Fruit fly (Drosophila melanogaster) whole organism, embryonic: ENCODE results near the gene CG32686.

Source experiments
- Atf6 ChIP-seq: fragments of 200-800 bp; sonication (Bioruptor generic); IDR thresholded peaks from 2 replicates; pipeline ENCODE4 v1.3.6; 2022; ENCODE audit warnings: missing biosample characterization, missing genetic modification characterization
- BEAF-32 ChIP-seq: fragments of 200-800 bp; sonication (Bioruptor generic); optimal IDR thresholded peaks from 3 replicates; lab custom pipeline; 2017; ENCODE audit warnings: missing biosample characterization, missing genetic modification characterization, mild to moderate bottlenecking, moderate library complexity, missing genetic modification reagents
- CG10654 ChIP-seq: fragments of 200-800 bp; sonication (Bioruptor generic); optimal IDR thresholded peaks from 2 replicates; lab custom pipeline; 2016; ENCODE audit warnings: missing biosample characterization, missing genetic modification characterization
- CG11695 ChIP-seq: fragments of 200-800 bp; sonication (Bioruptor generic); IDR thresholded peaks from 3 replicates; pipeline ENCODE4 v1.3.6; 2022; ENCODE audit warnings: missing biosample characterization, missing genetic modification characterization
- CG12391 ChIP-seq: fragments of 200-800 bp; sonication (Bioruptor generic); optimal IDR thresholded peaks from 3 replicates; lab custom pipeline; 2018; ENCODE audit warnings: missing biosample characterization, mild to moderate bottlenecking, missing genetic modification characterization, moderate library complexity
- CG12769 ChIP-seq: fragments of 200-800 bp; sonication (Bioruptor generic); optimal IDR thresholded peaks from 2 replicates; lab custom pipeline; 2019; ENCODE audit warnings: missing biosample characterization, mild to moderate bottlenecking, missing genetic modification characterization, moderate library complexity
- CG13624 ChIP-seq: fragments of 200-800 bp; sonication (Bioruptor generic); optimal IDR thresholded peaks from 2 replicates; lab custom pipeline; 2016; ENCODE audit warnings: missing biosample characterization, missing genetic modification characterization
- CG14441 ChIP-seq: fragments of 200-800 bp; sonication (Bioruptor generic); IDR thresholded peaks from 2 replicates; pipeline ENCODE4 v1.3.6; 2022; ENCODE audit warnings: missing biosample characterization, missing genetic modification characterization
- CG14667 ChIP-seq: fragments of 200-800 bp; sonication (Bioruptor generic); IDR thresholded peaks from 2 replicates; pipeline ENCODE4 v1.3.6; 2022; ENCODE audit warnings: missing biosample characterization, missing genetic modification characterization
- CG15269 ChIP-seq: fragments of 200-800 bp; sonication (Bioruptor generic); optimal IDR thresholded peaks from 2 replicates; lab custom pipeline; 2018; ENCODE audit warnings: missing biosample characterization, mild to moderate bottlenecking, missing genetic modification characterization, moderate library complexity
- CG16815 ChIP-seq: fragments of 200-800 bp; sonication (Bioruptor generic); optimal IDR thresholded peaks from 3 replicates; lab custom pipeline; 2017; ENCODE audit warnings: missing biosample characterization, mild to moderate bottlenecking, missing genetic modification characterization
- CG17328 ChIP-seq: fragments of 200-800 bp; sonication (Bioruptor generic); IDR thresholded peaks from 2 replicates; pipeline ENCODE4 v1.3.6; 2022; ENCODE audit warnings: missing biosample characterization, missing genetic modification characterization
- CG2116 ChIP-seq: fragments of 200-800 bp; sonication (Bioruptor generic); optimal IDR thresholded peaks from 3 replicates; lab custom pipeline; 2018; ENCODE audit warnings: missing biosample characterization, mild to moderate bottlenecking, missing genetic modification characterization
- CG2202 ChIP-seq: fragments of 200-800 bp; sonication (Bioruptor generic); optimal IDR thresholded peaks from 2 replicates; lab custom pipeline; 2018; ENCODE audit warnings: missing biosample characterization, mild to moderate bottlenecking, missing genetic modification characterization
- CG31388 ChIP-seq: fragments of 200-800 bp; sonication (Bioruptor generic); optimal IDR thresholded peaks from 2 replicates; lab custom pipeline; 2016; ENCODE audit warnings: missing biosample characterization, missing genetic modification characterization
- CG33213 ChIP-seq: fragments of 200-800 bp; sonication (Bioruptor generic); optimal IDR thresholded peaks from 3 replicates; lab custom pipeline; 2016; ENCODE audit warnings: missing biosample characterization, missing genetic modification characterization
- CG3838 ChIP-seq: fragments of 200-800 bp; sonication (Bioruptor generic); optimal IDR thresholded peaks from 3 replicates; lab custom pipeline; 2016; ENCODE audit warnings: missing biosample characterization, missing genetic modification characterization
- CG3847 ChIP-seq: fragments of 200-800 bp; sonication (Bioruptor generic); IDR thresholded peaks from 2 replicates; pipeline ENCODE4 v1.3.6; 2022; ENCODE audit warnings: missing biosample characterization, missing genetic modification characterization
- CG4404 ChIP-seq: fragments of 200-800 bp; sonication (Bioruptor generic); IDR thresholded peaks from 2 replicates; pipeline ENCODE4 v1.3.6; 2022; ENCODE audit warnings: missing biosample characterization, missing genetic modification characterization
- CG7357 ChIP-seq: fragments of 200-800 bp; sonication (Bioruptor generic); IDR thresholded peaks from 3 replicates; pipeline ENCODE4 v1.3.6; 2022; ENCODE audit warnings: missing biosample characterization, missing genetic modification characterization
- CG7372 ChIP-seq: fragments of 200-800 bp; sonication (Bioruptor generic); IDR thresholded peaks from 2 replicates; pipeline ENCODE4 v1.3.6; 2022; ENCODE audit warnings: missing biosample characterization, missing genetic modification characterization
- CG8765 ChIP-seq: fragments of 200-800 bp; sonication (Bioruptor generic); IDR thresholded peaks from 2 replicates; pipeline ENCODE4 v1.3.6; 2022; ENCODE audit warnings: missing biosample characterization, missing genetic modification characterization
- CG9727 ChIP-seq: fragments of 200-800 bp; sonication (Bioruptor generic); optimal IDR thresholded peaks from 3 replicates; lab custom pipeline; 2017; ENCODE audit warnings: missing biosample characterization, mild to moderate bottlenecking, missing genetic modification characterization
- Dad ChIP-seq: fragments of 200-800 bp; sonication (Bioruptor generic); optimal IDR thresholded peaks from 3 replicates; lab custom pipeline; 2016; ENCODE audit warnings: missing biosample characterization, missing genetic modification characterization
- Dip2 ChIP-seq: fragments of 200-800 bp; sonication (Bioruptor generic); IDR thresholded peaks from 2 replicates; pipeline ENCODE4 v1.3.6; 2022; ENCODE audit warnings: missing biosample characterization, missing genetic modification characterization
- Fer3 ChIP-seq: fragments of 200-800 bp; sonication (Bioruptor generic); optimal IDR thresholded peaks from 2 replicates; lab custom pipeline; 2018; ENCODE audit warnings: missing biosample characterization, mild to moderate bottlenecking, missing genetic modification characterization, moderate library complexity
- H2.0 ChIP-seq: fragments of 200-800 bp; sonication (Bioruptor generic); IDR thresholded peaks from 2 replicates; pipeline ENCODE4 v1.3.6; 2022; ENCODE audit warnings: missing biosample characterization, missing genetic modification characterization
- Hr78 ChIP-seq, 2 experiments: fragments of 200-800 bp in 1 of 2; fragments of >200 bp in 1 of 2; sonication (Bioruptor generic) in 1 of 2; optimal IDR thresholded peaks; 2 replicates each; lab custom pipeline; 2017 to 2019; ENCODE audit warnings: missing biosample characterization in 2 of 2, missing genetic modification characterization in 2 of 2, mild to moderate bottlenecking in 1 of 2, moderate library complexity in 1 of 2
- MESR4 ChIP-seq: fragments of 200-800 bp; sonication (Bioruptor generic); optimal IDR thresholded peaks from 2 replicates; lab custom pipeline; 2018; ENCODE audit warnings: missing biosample characterization, mild to moderate bottlenecking, missing genetic modification characterization, moderate library complexity
- NC2β ChIP-seq: fragments of 200-800 bp; sonication (Bioruptor generic); optimal IDR thresholded peaks from 2 replicates; lab custom pipeline; 2016; ENCODE audit warnings: missing biosample characterization, missing genetic modification characterization
- Nf-YA ChIP-seq: fragments of 200-800 bp; sonication (Bioruptor generic); IDR thresholded peaks from 2 replicates; pipeline ENCODE4 v1.3.6; 2022; ENCODE audit warnings: missing biosample characterization, missing genetic modification characterization
- PHDP ChIP-seq: fragments of 200-800 bp; sonication (Bioruptor generic); optimal IDR thresholded peaks from 3 replicates; lab custom pipeline; 2018; ENCODE audit warnings: missing biosample characterization, mild to moderate bottlenecking, missing genetic modification characterization, moderate library complexity
- Pdp1 ChIP-seq, 2 experiments: fragments of 200-800 bp; sonication (Bioruptor generic); optimal IDR thresholded peaks; 3 replicates each; lab custom pipeline; 2016; ENCODE audit warnings: missing biosample characterization in 2 of 2, missing genetic modification characterization in 2 of 2, mild to moderate bottlenecking in 1 of 2, moderate library complexity in 1 of 2
- Sox102F ChIP-seq: fragments of 200-800 bp; sonication (Bioruptor generic); optimal IDR thresholded peaks from 2 replicates; lab custom pipeline; 2018; ENCODE audit warnings: missing biosample characterization, mild to moderate bottlenecking, missing genetic modification characterization, moderate library complexity
- Usf ChIP-seq: fragments of 200-800 bp; sonication (Bioruptor generic); optimal IDR thresholded peaks from 2 replicates; lab custom pipeline; 2017; ENCODE audit warnings: missing genotype, missing biosample characterization, missing genetic modification characterization
- ab ChIP-seq: fragments of 200-800 bp; sonication (Bioruptor generic); optimal IDR thresholded peaks from 2 replicates; lab custom pipeline; 2016; ENCODE audit warnings: missing biosample characterization, missing genetic modification characterization
- az2 ChIP-seq: fragments of 200-800 bp; sonication (Bioruptor generic); optimal IDR thresholded peaks from 3 replicates; lab custom pipeline; 2016; ENCODE audit warnings: missing biosample characterization, missing genetic modification characterization
- bbx ChIP-seq: fragments of 200-800 bp; sonication (Bioruptor generic); IDR thresholded peaks from 2 replicates; pipeline ENCODE4 v1.3.6; 2022; ENCODE audit warnings: missing biosample characterization, missing genetic modification characterization; ENCODE audit not compliant: partially characterized antibody
- cato ChIP-seq: fragments of 200-800 bp; sonication (Bioruptor generic); optimal IDR thresholded peaks from 2 replicates; lab custom pipeline; 2016; ENCODE audit warnings: missing biosample characterization, missing genetic modification characterization, borderline replicate concordance
- chn ChIP-seq: fragments of 200-800 bp; sonication (Bioruptor generic); optimal IDR thresholded peaks from 2 replicates; lab custom pipeline; 2016; ENCODE audit warnings: missing biosample characterization, missing genetic modification characterization
- ewg ChIP-seq: fragments of 200-800 bp; sonication (Bioruptor generic); optimal IDR thresholded peaks from 3 replicates; lab custom pipeline; 2017; ENCODE audit warnings: mild to moderate bottlenecking, missing biosample characterization, missing genetic modification reagents, missing genetic modification characterization
- fd96Cb ChIP-seq: fragments of 200-800 bp; sonication (Bioruptor generic); optimal IDR thresholded peaks from 2 replicates; lab custom pipeline; 2018; ENCODE audit warnings: missing biosample characterization, mild to moderate bottlenecking, missing genetic modification characterization, moderate library complexity
- gsb-n ChIP-seq: fragments of 200-800 bp; sonication (Bioruptor generic); optimal IDR thresholded peaks from 3 replicates; lab custom pipeline; 2018; ENCODE audit warnings: missing biosample characterization, mild to moderate bottlenecking, missing genetic modification characterization
- gt ChIP-seq: fragments of 200-800 bp; sonication (Bioruptor generic); IDR thresholded peaks from 2 replicates; pipeline ENCODE4 v1.3.6; 2022; ENCODE audit warnings: missing biosample characterization, missing genetic modification characterization
- inv ChIP-seq: fragments of 200-800 bp; sonication (Bioruptor generic); IDR thresholded peaks from 2 replicates; pipeline ENCODE4 v1.3.6; 2022; ENCODE audit warnings: missing biosample characterization, missing genetic modification characterization; ENCODE audit not compliant: partially characterized antibody
- onecut ChIP-seq: fragments of 200-800 bp; sonication (Bioruptor generic); IDR thresholded peaks from 2 replicates; pipeline ENCODE4 v1.3.6; 2022; ENCODE audit warnings: missing biosample characterization, missing genetic modification characterization
- peb ChIP-seq: fragments of 200-800 bp; sonication (Bioruptor generic); IDR thresholded peaks from 2 replicates; pipeline ENCODE4 v1.3.6; 2022; ENCODE audit warnings: missing biosample characterization, missing genetic modification characterization
- ro ChIP-seq: fragments of 200-800 bp; sonication (Bioruptor generic); IDR thresholded peaks from 2 replicates; pipeline ENCODE4 v1.3.6; 2022; ENCODE audit warnings: missing biosample characterization, missing genetic modification characterization
- salm ChIP-seq: fragments of 200-800 bp; sonication (Bioruptor generic); optimal IDR thresholded peaks from 2 replicates; lab custom pipeline; 2018; ENCODE audit warnings: missing biosample characterization, mild to moderate bottlenecking, missing genetic modification characterization
- tin ChIP-seq: fragments of 200-800 bp; sonication (Bioruptor generic); optimal IDR thresholded peaks from 3 replicates; lab custom pipeline; 2016; ENCODE audit warnings: missing biosample characterization, missing genetic modification characterization
- tna ChIP-seq: fragments of 200-800 bp; sonication (Bioruptor generic); IDR thresholded peaks from 2 replicates; pipeline ENCODE4 v1.3.6; 2022; ENCODE audit warnings: missing biosample characterization, missing genetic modification characterization; ENCODE audit not compliant: partially characterized antibody
- tx ChIP-seq: fragments of 200-800 bp; sonication (Bioruptor generic); optimal IDR thresholded peaks from 2 replicates; lab custom pipeline; 2016; ENCODE audit warnings: missing biosample characterization, missing genetic modification characterization

Gene CG32686

dm6 chrX:10385757-10386156 lies 10.6 kb upstream of the CG32686 start, which contains the start of the genes Psf3 and flw (continued):
- TF ChIP-seq CG11695 (GFP tag; lab: Robert Waterston, UW), result no peak
- no peak for TF ChIP-seq onecut (GFP tag; lab: Robert Waterston, UW)
- TF ChIP-seq Hr78 (GFP tag; optimal IDR thresholded peaks at IDR 0.05; lab: Kevin White, UChicago), result no peak
- TF ChIP-seq fd96Cb (tag; lab: Kevin White, UChicago), result no peak
- no peak for TF ChIP-seq az2 (GFP tag; lab: Kevin White, UChicago)
- TF ChIP-seq Dad (GFP tag; lab: Kevin White, UChicago), result no peak
- no peak for TF ChIP-seq CG14441 (GFP tag; lab: Robert Waterston, UW)
- no peak for TF ChIP-seq CG9727 (GFP tag; lab: Kevin White, UChicago)
- no peak for TF ChIP-seq CG8765 (GFP tag; lab: Robert Waterston, UW)
- no peak for TF ChIP-seq CG2202 (tag; lab: Kevin White, UChicago)
- peak; percentile 70 for TF ChIP-seq CG3847 (GFP tag; lab: Robert Waterston, UW)
- TF ChIP-seq BEAF-32 (GFP tag; lab: Kevin White, UChicago), result peak; percentile 76
- TF ChIP-seq CG31388, result no peak
- TF ChIP-seq peb (GFP tag; lab: Robert Waterston, UW), result no peak
- no peak for TF ChIP-seq CG12391 (tag; lab: Kevin White, UChicago)
- no peak for TF ChIP-seq cato
- peak; percentile 32 for TF ChIP-seq CG2116 (GFP tag; lab: Kevin White, UChicago)
- TF ChIP-seq salm (tag; lab: Kevin White, UChicago), result no peak
- TF ChIP-seq Sox102F (GFP tag; lab: Kevin White, UChicago), result no peak
- no peak for TF ChIP-seq tin (GFP tag; lab: Kevin White, UChicago)
- no peak for TF ChIP-seq CG33213 (GFP tag; lab: Kevin White, UChicago)
- TF ChIP-seq H2.0 (GFP tag; lab: Robert Waterston, UW), result no peak
- TF ChIP-seq CG7357, result no peak
- no peak for TF ChIP-seq Pdp1 (GFP tag; optimal IDR thresholded peaks at IDR 0.05; lab: Kevin White, UChicago)
- TF ChIP-seq Fer3, result peak; percentile 25
- TF ChIP-seq CG12769 (tag; lab: Kevin White, UChicago), result no peak
- no peak for TF ChIP-seq CG17328
- TF ChIP-seq CG14667 (GFP tag; lab: Robert Waterston, UW), result no peak
- TF ChIP-seq CG4404 (GFP tag; lab: Robert Waterston, UW), result no peak
- TF ChIP-seq chn (GFP tag; lab: Kevin White, UChicago), result no peak
- no peak for TF ChIP-seq ab
- no peak for TF ChIP-seq PHDP (tag; lab: Kevin White, UChicago)
- no peak for TF ChIP-seq ewg (GFP tag; lab: Kevin White, UChicago)
- TF ChIP-seq gt (GFP tag; lab: Robert Waterston, UW), result no peak
- TF ChIP-seq Dip2 (GFP tag; lab: Robert Waterston, UW), result no peak
- TF ChIP-seq MESR4 (GFP tag; lab: Kevin White, UChicago), result no peak
- no peak for TF ChIP-seq Nf-YA (GFP tag; lab: Robert Waterston, UW)
- peak; percentile 67 for TF ChIP-seq bbx (GFP tag; lab: Robert Waterston, UW)
- no peak for TF ChIP-seq ro (GFP tag; lab: Robert Waterston, UW)
- TF ChIP-seq gsb-n, result no peak
- no peak for TF ChIP-seq CG16815 (GFP tag; lab: Kevin White, UChicago)
- TF ChIP-seq Usf, result no peak
- TF ChIP-seq inv (GFP tag; lab: Robert Waterston, UW), result peak; percentile 55; the same call in 1 of the 2 replicates
- TF ChIP-seq tna (GFP tag; lab: Robert Waterston, UW), result peak; percentile 54; the same call in 1 of the 2 replicates
- TF ChIP-seq CG7372 (GFP tag; lab: Robert Waterston, UW), result no peak
- TF ChIP-seq NC2β (GFP tag; lab: Kevin White, UChicago), result no peak
- no peak for TF ChIP-seq Atf6
- TF ChIP-seq CG13624 (GFP tag; lab: Kevin White, UChicago), result peak; percentile 12
- no peak for TF ChIP-seq tx (GFP tag; lab: Kevin White, UChicago)
- no peak for TF ChIP-seq CG10654 (GFP tag; lab: Kevin White, UChicago)
- no peak for TF ChIP-seq CG15269 (tag; lab: Kevin White, UChicago)
- no peak for TF ChIP-seq CG3838
